Worm (Caenorhabditis elegans) whole organism, L2 larva: ENCODE data around the gene scl-8.

Experiments used
- C34F6.9 ChIP-seq: fragments of 150-350 bp; optimal IDR thresholded peaks from 2 replicates; lab custom pipeline; 2014; ENCODE audit warnings: missing biosample characterization, missing genetic modification characterization
- F13H6.1 ChIP-seq: sonication (generic microtip); optimal IDR thresholded peaks from 2 replicates; lab custom pipeline; 2016; ENCODE audit warnings: missing genetic modification characterization, missing compliant biosample characterization
- R02D3.7 ChIP-seq: fragments of 150-350 bp; optimal IDR thresholded peaks from 2 replicates; lab custom pipeline; 2014; ENCODE audit warnings: missing biosample characterization, missing genetic modification characterization
- Y55F3AM.14 ChIP-seq: fragments of 200-800 bp; sonication (Bioruptor generic); optimal IDR thresholded peaks from 2 replicates; lab custom pipeline; 2018; ENCODE audit warnings: mild to moderate bottlenecking, missing genetic modification characterization, missing compliant biosample characterization
- ZK546.5 ChIP-seq: sonication (generic microtip); optimal IDR thresholded peaks from 2 replicates; lab custom pipeline; 2017; ENCODE audit warnings: missing biosample characterization, missing genetic modification characterization
- alr-1 ChIP-seq: fragments of 150-350 bp; optimal IDR thresholded peaks from 2 replicates; lab custom pipeline; 2014; ENCODE audit warnings: missing biosample characterization, missing genetic modification characterization
- ama-1 ChIP-seq: fragments of 150-350 bp; optimal IDR thresholded peaks from 2 replicates; lab custom pipeline; 2018; ENCODE audit warnings: inconsistent platforms
- ceh-16 ChIP-seq: fragments of 150-350 bp; optimal IDR thresholded peaks from 2 replicates; lab custom pipeline; 2014; ENCODE audit warnings: missing biosample characterization, missing genetic modification characterization
- ceh-82 ChIP-seq: fragments of 150-350 bp; optimal IDR thresholded peaks from 2 replicates; lab custom pipeline; 2014; ENCODE audit warnings: missing biosample characterization, missing genetic modification characterization
- crh-2 ChIP-seq: sonication (generic microtip); optimal IDR thresholded peaks from 2 replicates; lab custom pipeline; 2017; ENCODE audit warnings: missing biosample characterization, missing genetic modification characterization
- dmd-4 ChIP-seq: sonication (generic microtip); optimal IDR thresholded peaks from 2 replicates; lab custom pipeline; 2017; ENCODE audit warnings: missing biosample characterization, missing genetic modification characterization
- egl-27 ChIP-seq: sonication (generic microtip); optimal IDR thresholded peaks from 3 replicates; lab custom pipeline; 2017; ENCODE audit warnings: missing biosample characterization, missing genetic modification reagents, missing genetic modification characterization
- elt-1 ChIP-seq: fragments of 150-350 bp; optimal IDR thresholded peaks from 2 replicates; lab custom pipeline; 2014; ENCODE audit warnings: missing biosample characterization, missing genetic modification characterization
- elt-3 ChIP-seq: sonication (generic microtip); optimal IDR thresholded peaks from 2 replicates; lab custom pipeline; 2017; ENCODE audit warnings: missing biosample characterization, missing genetic modification characterization
- fos-1 ChIP-seq: fragments of 150-350 bp; optimal IDR thresholded peaks from 2 replicates; lab custom pipeline; 2014; ENCODE audit warnings: missing biosample characterization, missing genetic modification characterization
- gmeb-1 ChIP-seq: fragments of 150-350 bp; optimal IDR thresholded peaks from 2 replicates; lab custom pipeline; 2014; ENCODE audit warnings: missing biosample characterization, missing genetic modification characterization
- lin-39 ChIP-seq: fragments of 150-350 bp; optimal IDR thresholded peaks from 2 replicates; lab custom pipeline; 2014; ENCODE audit warnings: missing biosample characterization, missing genetic modification reagents, missing genetic modification characterization
- lsy-2 ChIP-seq, 2 experiments: fragments of 150-350 bp in 1 of 2; sonication (generic microtip) in 1 of 2; optimal IDR thresholded peaks; 2 replicates each; lab custom pipeline; 2014 to 2017; ENCODE audit warnings: missing biosample characterization in 2 of 2, missing genetic modification characterization in 2 of 2
- mab-5 ChIP-seq: fragments of 150-350 bp; optimal IDR thresholded peaks from 2 replicates; lab custom pipeline; 2014; ENCODE audit warnings: missing biosample characterization, missing genetic modification characterization
- mbf-1 ChIP-seq: sonication (generic microtip); optimal IDR thresholded peaks from 2 replicates; lab custom pipeline; 2017; ENCODE audit warnings: missing biosample characterization, missing genetic modification characterization
- nhr-11 ChIP-seq: fragments of 150-350 bp; optimal IDR thresholded peaks from 2 replicates; lab custom pipeline; 2014; ENCODE audit warnings: missing biosample characterization, missing genetic modification characterization
- nhr-12 ChIP-seq: fragments of 150-350 bp; optimal IDR thresholded peaks from 2 replicates; lab custom pipeline; 2014; ENCODE audit warnings: missing biosample characterization, missing genetic modification characterization
- nhr-129 ChIP-seq: fragments of 150-350 bp; optimal IDR thresholded peaks from 2 replicates; lab custom pipeline; 2014; ENCODE audit warnings: missing biosample characterization, missing genetic modification characterization
- nhr-21 ChIP-seq: fragments of 150-350 bp; optimal IDR thresholded peaks from 2 replicates; lab custom pipeline; 2014; ENCODE audit warnings: missing biosample characterization, missing genetic modification characterization
- nhr-23 ChIP-seq: fragments of 150-350 bp; optimal IDR thresholded peaks from 2 replicates; lab custom pipeline; 2014; ENCODE audit warnings: missing biosample characterization, missing genetic modification reagents, missing genetic modification characterization
- nhr-237 ChIP-seq: fragments of 150-350 bp; optimal IDR thresholded peaks from 2 replicates; lab custom pipeline; 2014; ENCODE audit warnings: missing biosample characterization, missing genetic modification characterization
- nhr-25 ChIP-seq: fragments of 150-350 bp; sonication (generic microtip); optimal IDR thresholded peaks from 3 replicates; lab custom pipeline; 2014; ENCODE audit warnings: missing biosample characterization, missing genetic modification characterization
- nhr-6 ChIP-seq: fragments of 150-350 bp; optimal IDR thresholded peaks from 2 replicates; lab custom pipeline; 2014; ENCODE audit warnings: missing biosample characterization, missing genetic modification characterization
- nhr-77 ChIP-seq: fragments of 150-350 bp; optimal IDR thresholded peaks from 2 replicates; lab custom pipeline; 2014; ENCODE audit warnings: missing biosample characterization, missing genetic modification characterization
- peb-1 ChIP-seq: fragments of 150-350 bp; optimal IDR thresholded peaks from 2 replicates; lab custom pipeline; 2014; ENCODE audit warnings: missing biosample characterization, missing genetic modification characterization
- sem-4 ChIP-seq: fragments of 150-350 bp; optimal IDR thresholded peaks from 2 replicates; lab custom pipeline; 2014; ENCODE audit warnings: missing biosample characterization, missing genetic modification reagents, missing genetic modification characterization
- sma-3 ChIP-seq: sonication (generic microtip); optimal IDR thresholded peaks from 2 replicates; lab custom pipeline; 2016; ENCODE audit warnings: missing genetic modification reagents, missing genetic modification characterization, missing compliant biosample characterization
- sma-9 ChIP-seq, 2 experiments: fragments of 150-350 bp in 1 of 2; sonication (generic microtip) in 1 of 2; optimal IDR thresholded peaks; 2 replicates each; lab custom pipeline; 2014 to 2016; ENCODE audit warnings: missing genetic modification characterization in 2 of 2, mild to moderate bottlenecking in 1 of 2, missing biosample characterization in 1 of 2, missing compliant biosample characterization in 1 of 2, missing genetic modification reagents in 1 of 2, moderate library complexity in 1 of 2
- snpc-4 ChIP-seq: fragments of 150-350 bp; optimal IDR thresholded peaks from 2 replicates; lab custom pipeline; 2014; ENCODE audit warnings: missing biosample characterization, missing genetic modification characterization
- unc-55 ChIP-seq: fragments of 150-350 bp; sonication (generic microtip); optimal IDR thresholded peaks from 3 replicates; lab custom pipeline; 2014; ENCODE audit warnings: missing biosample characterization, missing genetic modification reagents, missing genetic modification characterization
- ztf-1 ChIP-seq: fragments of 200-800 bp; sonication (Bioruptor generic); conservative IDR thresholded peaks from 2 replicates; pipeline ENCODE4 v1.3.6; 2022; ENCODE audit warnings: missing genetic modification characterization, missing compliant biosample characterization
- ztf-11 ChIP-seq: sonication (generic microtip); optimal IDR thresholded peaks from 2 replicates; lab custom pipeline; 2017; ENCODE audit warnings: missing biosample characterization, missing genetic modification characterization
- ztf-4 ChIP-seq: fragments of 150-350 bp; optimal IDR thresholded peaks from 2 replicates; lab custom pipeline; 2014; ENCODE audit warnings: missing biosample characterization, missing genetic modification characterization

scl-8 gene

ce11 chrIV:13042091-13042490 is 29.5 kb upstream of the scl-8 start, which contains the start of gene amt-2:
amt-2 (plus strand) TSS chrIV:13042391.
- TF ChIP-seq nhr-6 (tag; lab: Kevin White, UChicago) (no peak), nhr-129 (no peak), sem-4 (no peak), dmd-4 (no peak), nhr-77 (tag; lab: Kevin White, UChicago) (no peak), elt-1 (tag; lab: Kevin White, UChicago) (no peak), sma-3 (GFP tag; lab: Kevin White, UChicago) (no peak), gmeb-1 (tag; lab: Kevin White, UChicago) (no peak), ZK546.5 (tag; lab: Kevin White, UChicago) (no peak), snpc-4 (tag; lab: Kevin White, UChicago) (no peak), nhr-25 (no peak), crh-2 (tag; lab: Kevin White, UChicago) (no peak), sma-9 (GFP tag; optimal IDR thresholded peaks at IDR 0.05; lab: Kevin White, UChicago) (no peak), sma-9 (tag; optimal IDR thresholded peaks at IDR 0.05; lab: Kevin White, UChicago) (no peak), fos-1 (tag; lab: Kevin White, UChicago) (no peak), egl-27 (tag; lab: Kevin White, UChicago) (no peak), Y55F3AM.14 (no peak), elt-3 (tag; lab: Kevin White, UChicago) (no peak), ztf-4 (no peak), ama-1 (lab: Kevin White, UChicago) (no peak), alr-1 (tag; lab: Kevin White, UChicago) (no peak)

- TF ChIP-seq ztf-4 (no peak), lin-39 (tag; lab: Kevin White, UChicago) (no peak), Y55F3AM.14 (no peak), sma-3 (GFP tag; lab: Kevin White, UChicago) (no peak), alr-1 (tag; lab: Kevin White, UChicago) (no peak), C34F6.9 (no peak), elt-1 (tag; lab: Kevin White, UChicago) (no peak), peb-1 (tag; lab: Kevin White, UChicago) (no peak), snpc-4 (tag; lab: Kevin White, UChicago) (no peak), unc-55 (GFP tag; lab: Kevin White, UChicago) (no peak), F13H6.1 (no peak), sma-9 (GFP tag; optimal IDR thresholded peaks at IDR 0.05; lab: Kevin White, UChicago) (no peak), sma-9 (tag; optimal IDR thresholded peaks at IDR 0.05; lab: Kevin White, UChicago) (no peak), ceh-82 (tag; lab: Kevin White, UChicago) (no peak), nhr-11 (tag; lab: Kevin White, UChicago) (no peak)
Observed at ce11 chrIV:13044980-13045379, 26.6 kb upstream of the scl-8 start.

- TF ChIP-seq dmd-4, result no peak
- TF ChIP-seq ztf-11, result no peak
- TF ChIP-seq unc-55 (GFP tag; lab: Kevin White, UChicago), result no peak
Observed at ce11 chrIV:13046848-13047247, 24.7 kb upstream of the scl-8 start, which contains the start of gene scl-9. scl-9 (plus strand) TSS chrIV:13047148.

ce11 chrIV:13048157-13048556 is 23.4 kb upstream of the scl-8 start, which contains the start of gene scl-10:
scl-10 (plus strand) TSS chrIV:13048457.
- no peak for TF ChIP-seq fos-1 (tag; lab: Kevin White, UChicago)
- no peak for TF ChIP-seq sem-4
- no peak for TF ChIP-seq ceh-16 (tag; lab: Kevin White, UChicago)
- no peak for TF ChIP-seq gmeb-1 (tag; lab: Kevin White, UChicago)
- no peak for TF ChIP-seq ztf-1 (GFP tag; lab: Robert Waterston, UW)
- TF ChIP-seq R02D3.7 (tag; lab: Kevin White, UChicago), result no peak
- TF ChIP-seq nhr-237 (tag; lab: Kevin White, UChicago), result no peak
- TF ChIP-seq Y55F3AM.14, result no peak
- no peak for TF ChIP-seq nhr-21 (tag; lab: Kevin White, UChicago)
- TF ChIP-seq elt-1 (tag; lab: Kevin White, UChicago), result no peak
- TF ChIP-seq, all 48 proteins: peak for 0

- no peak for TF ChIP-seq sma-3 (GFP tag; lab: Kevin White, UChicago)
- no peak for TF ChIP-seq nhr-12 (tag; lab: Kevin White, UChicago)
- TF ChIP-seq nhr-129, result no peak
- TF ChIP-seq elt-3 (tag; lab: Kevin White, UChicago), result no peak
- TF ChIP-seq elt-1 (tag; lab: Kevin White, UChicago), result no peak
- TF ChIP-seq alr-1 (tag; lab: Kevin White, UChicago), result no peak
- no peak for TF ChIP-seq peb-1 (tag; lab: Kevin White, UChicago)
- TF ChIP-seq mab-5 (tag; lab: Kevin White, UChicago), result no peak
- no peak for TF ChIP-seq ztf-11
- no peak for TF ChIP-seq lsy-2 (tag; optimal IDR thresholded peaks at IDR 0.05; lab: Kevin White, UChicago)
- no peak for TF ChIP-seq snpc-4 (tag; lab: Kevin White, UChicago)
- TF ChIP-seq sem-4, result no peak
- TF ChIP-seq ceh-82 (tag; lab: Kevin White, UChicago), result no peak
- no peak for TF ChIP-seq nhr-23 (tag; lab: Kevin White, UChicago)
- TF ChIP-seq mbf-1 (tag; lab: Kevin White, UChicago), result no peak
- TF ChIP-seq ceh-16 (tag; lab: Kevin White, UChicago), result no peak
Observed at ce11 chrIV:13051073-13051472, 20.5 kb upstream of the scl-8 start, which contains the start of gene scl-11. scl-11 (plus strand) TSS chrIV:13051373.
